Worm (Caenorhabditis elegans): Measurements from ENCODE around the gene F54H12.5.

F54H12.5 gene

ce11 chrIII:7973201-7973767, 1.3 kb upstream of the F54H12.5 start, which contains the start of the genes eef-1B.1 and aco-2 (continued):
- TF ChIP-seq Y116A8C.19 (tag; optimal IDR thresholded peaks at IDR 0.05; ENCODE audit: borderline replicate concordance) (no peak), ets-5 (GFP tag; IDR thresholded peaks at IDR 0.05) (no peak), vab-15 (tag; optimal IDR thresholded peaks at IDR 0.05) (peak; percentile 33), pqm-1 (tag; optimal IDR thresholded peaks at IDR 0.05) (no peak), nhr-19 (GFP tag; conservative IDR thresholded peaks at IDR 0.05) (peak; percentile 96), mef-2 (tag; optimal IDR thresholded peaks at IDR 0.05) (peak; percentile 33), sptf-1 (tag; optimal IDR thresholded peaks at IDR 0.05) (no peak), C04F5.9 (tag; optimal IDR thresholded peaks at IDR 0.05) (peak; percentile 69), fos-1 (tag; optimal IDR thresholded peaks at IDR 0.05) (peak; percentile 81), unc-98 (GFP tag; IDR thresholded peaks at IDR 0.05) (no peak), skn-1 (tag; optimal IDR thresholded peaks at IDR 0.05) (peak; percentile 90), pax-3 (tag; optimal IDR thresholded peaks at IDR 0.05) (peak; percentile 78), nhr-20 (tag; optimal IDR thresholded peaks at IDR 0.05) (peak; percentile 97), egl-13 (tag; optimal IDR thresholded peaks at IDR 0.05) (peak; percentile 82), snu-23 (GFP tag; optimal IDR thresholded peaks at IDR 0.05) (peak; percentile 97), sup-37 (GFP tag; optimal IDR thresholded peaks at IDR 0.05) (peak; percentile 71), hlh-4 (tag; optimal IDR thresholded peaks at IDR 0.05) (no peak), blmp-1 (tag; optimal IDR thresholded peaks at IDR 0.05) (peak; percentile 95), hpl-2 (GFP tag; optimal IDR thresholded peaks at IDR 0.05) (peak; percentile 74), egl-27 (tag; optimal IDR thresholded peaks at IDR 0.05) (no peak), nhr-11 (tag; optimal IDR thresholded peaks at IDR 0.05) (peak; percentile 43), sox-4 (tag; optimal IDR thresholded peaks at IDR 0.05) (peak; percentile 70), F16B12.6 (tag; optimal IDR thresholded peaks at IDR 0.05) (peak; percentile 73), nhr-77 (tag; optimal IDR thresholded peaks at IDR 0.05) (peak; percentile 87), C16A3.4 (tag; optimal IDR thresholded peaks at IDR 0.05) (peak; percentile 96), nhr-90 (tag; optimal IDR thresholded peaks at IDR 0.05; ENCODE audit: poor library complexity) (peak; percentile 95), ceh-63 (GFP tag; optimal IDR thresholded peaks at IDR 0.05) (no peak), ztf-11 (tag; optimal IDR thresholded peaks at IDR 0.05) (peak in 1 of 2 experiments; percentile 70), dpl-1 (GFP tag; optimal IDR thresholded peaks at IDR 0.05) (peak; percentile 87 to 90 (median 88)), grh-1 (GFP tag; IDR thresholded peaks at IDR 0.05) (peak; percentile 88), unc-86 (tag; optimal IDR thresholded peaks at IDR 0.05) (peak; percentile 90), ztf-4 (tag; optimal IDR thresholded peaks at IDR 0.05) (peak; percentile 89), snpc-4 (tag; optimal IDR thresholded peaks at IDR 0.05) (peak; percentile 85)

DNA sequence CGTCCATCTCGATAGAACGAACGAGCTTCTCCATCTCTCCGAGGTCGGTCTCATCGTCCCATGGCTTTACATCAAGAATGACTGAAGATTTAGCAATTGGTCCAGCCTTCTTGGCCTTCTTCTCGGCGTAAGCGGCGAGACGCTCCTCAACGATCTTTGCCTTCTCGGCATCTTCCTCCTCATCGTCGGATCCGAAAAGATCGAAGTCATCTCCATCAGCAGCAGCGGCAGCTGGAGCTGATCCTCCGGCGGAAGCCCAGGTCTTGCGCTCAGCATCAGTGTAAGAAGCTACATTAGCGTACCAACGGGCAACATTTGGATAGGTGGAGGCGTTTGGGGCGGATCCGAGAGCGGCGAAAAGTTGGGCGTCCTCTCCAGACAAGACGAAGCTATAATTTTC, 726 bp upstream of the F54H12.5 start:
- TF ChIP-seq sup-37 (GFP tag; optimal IDR thresholded peaks at IDR 0.05) (no peak), jun-1 (tag; optimal IDR thresholded peaks at IDR 0.05) (no peak), ceh-63 (GFP tag; optimal IDR thresholded peaks at IDR 0.05) (no peak), C04F5.9 (tag; optimal IDR thresholded peaks at IDR 0.05) (no peak), ztf-4 (tag; optimal IDR thresholded peaks at IDR 0.05) (no peak), efl-3 (GFP tag; optimal IDR thresholded peaks at IDR 0.05) (no peak), nhr-28 (tag; optimal IDR thresholded peaks at IDR 0.05) (no peak), mdl-1 (tag; optimal IDR thresholded peaks at IDR 0.05) (no peak), aha-1 (tag; optimal IDR thresholded peaks at IDR 0.05) (no peak), unc-30 (tag; optimal IDR thresholded peaks at IDR 0.05) (no peak), lsy-2 (tag; optimal IDR thresholded peaks at IDR 0.05) (no peak), skn-1 (tag; optimal IDR thresholded peaks at IDR 0.05) (no peak), lir-3 (tag; optimal IDR thresholded peaks at IDR 0.05; ENCODE audit: poor library complexity) (no peak), alr-1 (tag; optimal IDR thresholded peaks at IDR 0.05; ENCODE audit: borderline replicate concordance) (no peak), hlh-4 (tag; optimal IDR thresholded peaks at IDR 0.05) (no peak), nhr-20 (tag; optimal IDR thresholded peaks at IDR 0.05) (no peak), nhr-12 (tag; optimal IDR thresholded peaks at IDR 0.05) (no peak)
